Comparison of ENCODE assay signal across 1 fruit fly cellular context in the genomic region with DNA sequence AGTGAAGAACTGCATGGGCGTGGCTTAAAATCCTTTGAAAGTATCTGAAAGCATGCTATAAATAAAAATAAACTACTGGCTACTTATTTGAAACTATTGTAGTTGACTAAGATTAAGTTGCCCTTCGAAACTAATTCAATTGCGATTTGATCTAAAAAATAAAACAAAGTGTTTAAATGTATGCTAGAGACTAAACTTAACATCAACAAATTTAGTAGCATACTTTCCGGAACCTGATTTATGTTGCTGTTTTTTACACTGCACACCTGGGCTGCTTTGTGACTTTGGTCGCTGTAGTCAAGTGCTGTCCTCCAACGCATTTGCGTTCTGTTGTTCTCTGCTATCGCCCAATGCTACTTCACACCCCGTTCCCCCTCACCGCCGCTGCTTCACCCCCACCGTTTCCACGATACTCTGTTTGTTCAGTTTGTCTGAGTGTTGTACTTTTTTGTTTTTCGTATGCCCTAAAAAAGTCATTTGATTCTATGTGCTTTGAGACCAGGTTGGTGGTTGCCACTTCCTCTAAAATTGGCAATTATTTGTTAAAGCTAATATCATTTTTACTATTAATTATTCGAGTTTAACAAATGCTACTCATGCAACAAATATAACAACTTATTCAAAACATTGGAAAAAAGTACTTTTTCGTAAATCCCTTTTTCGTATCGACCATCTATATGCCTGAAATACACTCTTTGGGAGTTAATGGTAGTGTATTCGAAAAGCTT.
TF ChIP-seq lines count a peak whose summit lies in the region.

No protein-coding gene starts in this region.

TF ChIP-seq in whole organism, embryonic, 481 proteins besides CTCF, POLR2A, EP300 and RAD21 (continued from another document):
- TF ChIP-seq Lhr (GFP tag; optimal IDR thresholded peaks at IDR 0.05; lab: Kevin White, UChicago): no peak
- peak; percentile 6 for TF ChIP-seq Ets97D (GFP tag; optimal IDR thresholded peaks at IDR 0.05; lab: Kevin White, UChicago)
- TF ChIP-seq CG33213 (GFP tag; optimal IDR thresholded peaks at IDR 0.05; lab: Kevin White, UChicago): no peak
- TF ChIP-seq fu2 (GFP tag; optimal IDR thresholded peaks at IDR 0.05; lab: Kevin White, UChicago): no peak
- TF ChIP-seq CG15514 (GFP tag; optimal IDR thresholded peaks at IDR 0.05; lab: Kevin White, UChicago): no peak
- TF ChIP-seq Drgx (GFP tag; IDR thresholded peaks at IDR 0.05; lab: Robert Waterston, UW): no peak
- TF ChIP-seq CG2129 (GFP tag; IDR thresholded peaks at IDR 0.05; lab: Robert Waterston, UW; ENCODE audit: partially characterized antibody): no peak
- no peak for TF ChIP-seq crc (GFP tag; optimal IDR thresholded peaks at IDR 0.05; lab: Kevin White, UChicago)
- peak; percentile 9 for TF ChIP-seq Hr3 (GFP tag; optimal IDR thresholded peaks at IDR 0.05; lab: Kevin White, UChicago)
- no peak for TF ChIP-seq CG7928 (GFP tag; optimal IDR thresholded peaks at IDR 0.05; lab: Kevin White, UChicago)
- TF ChIP-seq Max (GFP tag; optimal IDR thresholded peaks at IDR 0.05; lab: Kevin White, UChicago): no peak
- TF ChIP-seq amos (GFP tag; IDR thresholded peaks at IDR 0.05; lab: Robert Waterston, UW; ENCODE audit: partially characterized antibody): no peak; the same call in 1 of the 2 replicates
- peak; percentile 66 for TF ChIP-seq mirr (GFP tag; optimal IDR thresholded peaks at IDR 0.05; lab: Kevin White, UChicago)
- peak; percentile 97 for TF ChIP-seq D19A (tag; optimal IDR thresholded peaks at IDR 0.05; lab: Kevin White, UChicago)
- peak; percentile 1 for TF ChIP-seq CG6683 (GFP tag; optimal IDR thresholded peaks at IDR 0.05; lab: Kevin White, UChicago)
- TF ChIP-seq al (GFP tag; IDR thresholded peaks at IDR 0.05; lab: Robert Waterston, UW): peak; percentile 24; the same call in 1 of the 2 replicates
- TF ChIP-seq ro (GFP tag; IDR thresholded peaks at IDR 0.05; lab: Robert Waterston, UW): 0 out of 2 replicates have a peak, but pooled peaks have one; percentile 18
- TF ChIP-seq Blimp-1 (GFP tag; optimal IDR thresholded peaks at IDR 0.05; lab: Kevin White, UChicago): peak; percentile 50
- TF ChIP-seq CG32767 (GFP tag; IDR thresholded peaks at IDR 0.05; lab: Robert Waterston, UW): no peak
- TF ChIP-seq aop (GFP tag; IDR thresholded peaks at IDR 0.05; lab: Robert Waterston, UW): no peak
- TF ChIP-seq CG13624 (GFP tag; optimal IDR thresholded peaks at IDR 0.05; lab: Kevin White, UChicago): no peak
- TF ChIP-seq maf-S (GFP tag; optimal IDR thresholded peaks at IDR 0.05; lab: Kevin White, UChicago): no peak
- peak; percentile 65 for TF ChIP-seq gem (tag; optimal IDR thresholded peaks at IDR 0.05; lab: Kevin White, UChicago)
- TF ChIP-seq CG3995 (GFP tag; optimal IDR thresholded peaks at IDR 0.05; lab: Kevin White, UChicago): no peak
- TF ChIP-seq CG10979 (tag; optimal IDR thresholded peaks at IDR 0.05; lab: Kevin White, UChicago): peak; percentile 42
- peak; percentile 56 for TF ChIP-seq CG6689 (GFP tag; IDR thresholded peaks at IDR 0.05; lab: Robert Waterston, UW)
- peak; percentile 42 for TF ChIP-seq CG17359 (tag; optimal IDR thresholded peaks at IDR 0.05; lab: Kevin White, UChicago)
- peak; percentile 50 for TF ChIP-seq CoRest (tag; optimal IDR thresholded peaks at IDR 0.05; lab: Kevin White, UChicago)
- TF ChIP-seq CG7372 (GFP tag; IDR thresholded peaks at IDR 0.05; lab: Robert Waterston, UW): no peak
- no peak for TF ChIP-seq CG17328 (GFP tag; IDR thresholded peaks at IDR 0.05; lab: Robert Waterston, UW)
- peak; percentile 70 for TF ChIP-seq dmrt99B (tag; optimal IDR thresholded peaks at IDR 0.05; lab: Kevin White, UChicago)
- TF ChIP-seq CG11247 (GFP tag; IDR thresholded peaks at IDR 0.05; lab: Robert Waterston, UW): no peak
- TF ChIP-seq dati (GFP tag; IDR thresholded peaks at IDR 0.05; lab: Robert Waterston, UW): no peak
- TF ChIP-seq crol (GFP tag; IDR thresholded peaks at IDR 0.05; lab: Robert Waterston, UW): peak; percentile 91
- peak; percentile 1 for TF ChIP-seq CG13894 (tag; optimal IDR thresholded peaks at IDR 0.05; lab: Kevin White, UChicago)
- no peak for TF ChIP-seq MBD-R2 (GFP tag; IDR thresholded peaks at IDR 0.05; lab: Robert Waterston, UW)
- no peak for TF ChIP-seq HmgZ (tag; optimal IDR thresholded peaks at IDR 0.05; lab: Kevin White, UChicago)
- TF ChIP-seq CG5245 (GFP tag; optimal IDR thresholded peaks at IDR 0.05; lab: Kevin White, UChicago): no peak
- peak; percentile 41 for TF ChIP-seq mam (GFP tag; optimal IDR thresholded peaks at IDR 0.05; lab: Kevin White, UChicago)
- TF ChIP-seq CG12659 (GFP tag; optimal IDR thresholded peaks at IDR 0.05; lab: Kevin White, UChicago): peak; percentile 47
- TF ChIP-seq HLH3B (GFP tag; IDR thresholded peaks at IDR 0.05; lab: Robert Waterston, UW): no peak
- no peak for TF ChIP-seq ERR (GFP tag; optimal IDR thresholded peaks at IDR 0.05; lab: Kevin White, UChicago)
- TF ChIP-seq CG12391 (tag; optimal IDR thresholded peaks at IDR 0.05; lab: Kevin White, UChicago): peak; percentile 29
- no peak for TF ChIP-seq Optix (GFP tag; IDR thresholded peaks at IDR 0.05; lab: Robert Waterston, UW)
- TF ChIP-seq Adf1 (GFP tag; IDR thresholded peaks at IDR 0.05; lab: Robert Waterston, UW): peak; percentile 18; the same call in 1 of the 2 replicates
- TF ChIP-seq CG11504 (tag; optimal IDR thresholded peaks at IDR 0.05; lab: Kevin White, UChicago): peak; percentile 68
- no peak for TF ChIP-seq prd (optimal IDR thresholded peaks at IDR 0.05; lab: Kevin White, UChicago)
- TF ChIP-seq prd (GFP tag; IDR thresholded peaks at IDR 0.05; lab: Robert Waterston, UW): peak; percentile 53; the same call in 2 of the 3 replicates
- no peak for TF ChIP-seq CG14050 (GFP tag; IDR thresholded peaks at IDR 0.05; lab: Robert Waterston, UW)
- 0 out of 2 replicates have a peak, but pooled peaks have one; percentile 20 for TF ChIP-seq E2f2 (GFP tag; IDR thresholded peaks at IDR 0.05; lab: Robert Waterston, UW)
- no peak for TF ChIP-seq CG4820 (GFP tag; optimal IDR thresholded peaks at IDR 0.05; lab: Kevin White, UChicago)
- TF ChIP-seq pum (GFP tag; optimal IDR thresholded peaks at IDR 0.05; lab: Kevin White, UChicago): peak; percentile 4
- no peak for TF ChIP-seq Bgb (GFP tag; IDR thresholded peaks at IDR 0.05; lab: Robert Waterston, UW; ENCODE audit: partially characterized antibody)
- peak; percentile 28; the same call in 1 of the 3 replicates for TF ChIP-seq tgo (GFP tag; IDR thresholded peaks at IDR 0.05; lab: Robert Waterston, UW)
- peak; percentile 38 for TF ChIP-seq Fer3 (tag; optimal IDR thresholded peaks at IDR 0.05; lab: Kevin White, UChicago)
- peak; percentile 85 for TF ChIP-seq row (GFP tag; IDR thresholded peaks at IDR 0.05; lab: Robert Waterston, UW)
- 0 out of 2 replicates have a peak, but pooled peaks have one; percentile 11 for TF ChIP-seq Xrp1 (GFP tag; IDR thresholded peaks at IDR 0.05; lab: Robert Waterston, UW)
- TF ChIP-seq Ravus (GFP tag; IDR thresholded peaks at IDR 0.05; lab: Robert Waterston, UW): no peak
- TF ChIP-seq esg (GFP tag; conservative IDR thresholded peaks at IDR 0.05; lab: Robert Waterston, UW): peak; percentile 38
- TF ChIP-seq phol (tag; optimal IDR thresholded peaks at IDR 0.05; lab: Kevin White, UChicago): peak; percentile 45
- peak; percentile 14 for TF ChIP-seq pho (GFP tag; optimal IDR thresholded peaks at IDR 0.05; lab: Kevin White, UChicago)
- TF ChIP-seq Dbx (GFP tag; IDR thresholded peaks at IDR 0.05; lab: Robert Waterston, UW): no peak
- TF ChIP-seq C15 (GFP tag; IDR thresholded peaks at IDR 0.05; lab: Robert Waterston, UW): no peak
- TF ChIP-seq bowl (GFP tag; IDR thresholded peaks at IDR 0.05; lab: Robert Waterston, UW): no peak
- no peak for TF ChIP-seq CG11398 (GFP tag; optimal IDR thresholded peaks at IDR 0.05; lab: Kevin White, UChicago)
- TF ChIP-seq CG7786 (GFP tag; optimal IDR thresholded peaks at IDR 0.05; lab: Kevin White, UChicago): no peak
